Worm (Caenorhabditis elegans): ENCODE data around the gene efn-2.

- TF ChIP-seq lin-13 (GFP tag; optimal IDR thresholded peaks at IDR 0.05) (no peak), mdl-1 (tag; optimal IDR thresholded peaks at IDR 0.05) (no peak), fos-1 (tag; optimal IDR thresholded peaks at IDR 0.05) (no peak), nhr-47 (tag; optimal IDR thresholded peaks at IDR 0.05) (no peak), nhr-76 (tag; optimal IDR thresholded peaks at IDR 0.05) (no peak), C16A3.4 (tag; optimal IDR thresholded peaks at IDR 0.05) (no peak)
Measured at ce11 chrIV:10530648-10531047, 45.5 kb upstream of the efn-2 start, which contains the start of gene T07G12.2.

Measured in whole organism, L1 larva.